Fruit fly (Drosophila melanogaster) whole organism, wandering third instar larva: ENCODE measurements around the gene Lectin-galC1.

Experiments used
- CG32264 ChIP-seq: fragments of 200-800 bp; sonication (Bioruptor generic); optimal IDR thresholded peaks from 2 replicates; lab custom pipeline; 2016; ENCODE audit warnings: missing biosample characterization, missing genetic modification characterization
- CG9705 ChIP-seq: fragments of 200-800 bp; sonication (Bioruptor generic); optimal IDR thresholded peaks from 2 replicates; lab custom pipeline; 2018; ENCODE audit warnings: missing biosample characterization, mild to moderate bottlenecking, missing genetic modification characterization
- CrebA ChIP-seq: fragments of 200-800 bp; sonication (Bioruptor generic); optimal IDR thresholded peaks from 2 replicates; lab custom pipeline; 2016; ENCODE audit warnings: missing biosample characterization, mild to moderate bottlenecking, missing genetic modification characterization, borderline replicate concordance
- Dfd ChIP-seq: fragments of >200 bp; optimal IDR thresholded peaks from 2 replicates; lab custom pipeline; 2017; ENCODE audit warnings: missing biosample characterization, missing genetic modification characterization
- Dif ChIP-seq: fragments of 200-275, 200-300 bp; sonication (Bioruptor generic); optimal IDR thresholded peaks from 2 replicates; lab custom pipeline; 2018; ENCODE audit warnings: missing biosample characterization, missing genetic modification characterization; ENCODE audit not compliant: partially characterized antibody
- GATAd ChIP-seq: sonication (Bioruptor generic); optimal IDR thresholded peaks from 2 replicates; lab custom pipeline; 2016; ENCODE audit warnings: missing biosample characterization, missing genetic modification characterization
- HLH106 ChIP-seq: fragments of 200-800 bp; optimal IDR thresholded peaks from 3 replicates; lab custom pipeline; 2019; ENCODE audit warnings: missing biosample characterization, mild to moderate bottlenecking, missing genetic modification characterization, moderate library complexity
- Hnf4 ChIP-seq: fragments of 200-800 bp; sonication (Bioruptor generic); optimal IDR thresholded peaks from 2 replicates; lab custom pipeline; 2016; ENCODE audit warnings: missing biosample characterization, mild to moderate bottlenecking, missing genetic modification characterization
- Hr78 ChIP-seq: fragments of >200 bp; optimal IDR thresholded peaks from 2 replicates; lab custom pipeline; 2017; ENCODE audit warnings: missing biosample characterization, missing genetic modification characterization
- Hr83 ChIP-seq: fragments of 200-300 bp; sonication (Bioruptor generic); optimal IDR thresholded peaks from 2 replicates; lab custom pipeline; 2016; ENCODE audit warnings: missing biosample characterization, mild to moderate bottlenecking, missing genetic modification characterization, moderate library complexity; ENCODE audit not compliant: poor library complexity, severe bottlenecking
- Jra ChIP-seq: sonication (Bioruptor generic); optimal IDR thresholded peaks from 2 replicates; lab custom pipeline; 2016; ENCODE audit warnings: missing biosample characterization, missing genetic modification characterization
- Mio ChIP-seq: sonication (Bioruptor generic); optimal IDR thresholded peaks from 2 replicates; lab custom pipeline; 2016; ENCODE audit warnings: missing biosample characterization, missing genetic modification characterization
- Myc ChIP-seq: fragments of >200 bp; optimal IDR thresholded peaks from 2 replicates; lab custom pipeline; 2017
- N ChIP-seq: fragments of >200 bp; optimal IDR thresholded peaks from 2 replicates; lab custom pipeline; 2018; ENCODE audit warnings: missing biosample characterization, missing external identifiers, missing genetic modification characterization
- Rel ChIP-seq, 2 experiments: fragments of 200-800 bp; sonication (Bioruptor generic) in 1 of 2; optimal IDR thresholded peaks; 2 replicates in 1 of 2; 3 replicates in 1 of 2; lab custom pipeline; 2016 to 2019; ENCODE audit warnings: mild to moderate bottlenecking in 2 of 2, missing biosample characterization in 2 of 2, missing genetic modification characterization in 2 of 2, moderate library complexity in 1 of 2
- Sp1 ChIP-seq: fragments of 200-800 bp; sonication (Bioruptor generic); optimal IDR thresholded peaks from 3 replicates; lab custom pipeline; 2019; ENCODE audit warnings: missing biosample characterization, mild to moderate bottlenecking, missing genetic modification characterization, moderate library complexity
- Vsx2 ChIP-seq: fragments of 200-300, 225-300 bp; sonication (Bioruptor generic); optimal IDR thresholded peaks from 2 replicates; lab custom pipeline; 2018; ENCODE audit warnings: missing biosample characterization, missing genetic modification characterization; ENCODE audit not compliant: partially characterized antibody
- br ChIP-seq: fragments of 200-800 bp; sonication (Bioruptor generic); optimal IDR thresholded peaks from 2 replicates; lab custom pipeline; 2016; ENCODE audit warnings: missing biosample characterization, missing genetic modification characterization
- brk ChIP-seq: fragments of 200-800 bp; sonication (Bioruptor generic); optimal IDR thresholded peaks from 2 replicates; lab custom pipeline; 2016; ENCODE audit warnings: missing biosample characterization, mild to moderate bottlenecking, missing genetic modification characterization
- dl ChIP-seq, 2 experiments: fragments of 175-275, 200-275 bp in 1 of 2; fragments of 200-275 bp in 1 of 2; sonication (Bioruptor generic); optimal IDR thresholded peaks; lab custom pipeline; 2018; ENCODE audit warnings: mild to moderate bottlenecking in 2 of 2, missing biosample characterization in 2 of 2, missing genetic modification characterization in 2 of 2, moderate library complexity in 2 of 2; ENCODE audit not compliant: partially characterized antibody in 2 of 2, insufficient read depth in 1 of 2
- dmrt93B ChIP-seq: fragments of 200-800 bp; sonication (Bioruptor generic); optimal IDR thresholded peaks from 2 replicates; lab custom pipeline; 2018; ENCODE audit warnings: missing biosample characterization, mild to moderate bottlenecking, missing genetic modification characterization
- dsf ChIP-seq: sonication (Bioruptor generic); optimal IDR thresholded peaks from 2 replicates; lab custom pipeline; 2016; ENCODE audit warnings: missing biosample characterization, missing genetic modification characterization, borderline replicate concordance
- ey ChIP-seq: fragments of 200-800 bp; sonication (Bioruptor generic); optimal IDR thresholded peaks from 2 replicates; lab custom pipeline; 2016; ENCODE audit warnings: missing biosample characterization, missing genetic modification characterization
- foxo ChIP-seq, 2 experiments: fragments of 200-800 bp; sonication (Bioruptor generic); optimal IDR thresholded peaks; 2 replicates in 1 of 2; 3 replicates in 1 of 2; lab custom pipeline; 2016 to 2017; ENCODE audit warnings: missing biosample characterization in 2 of 2, missing genetic modification characterization in 2 of 2
- fru ChIP-seq: fragments of 200-800 bp; sonication (Bioruptor generic); optimal IDR thresholded peaks from 3 replicates; lab custom pipeline; 2016; ENCODE audit warnings: missing biosample characterization, mild to moderate bottlenecking, missing genetic modification characterization
- h ChIP-seq: fragments of 200-800 bp; sonication (Bioruptor generic); optimal IDR thresholded peaks from 3 replicates; lab custom pipeline; 2016; ENCODE audit warnings: missing biosample characterization, mild to moderate bottlenecking, missing genetic modification characterization
- jim ChIP-seq: fragments of 175-275, 200-325 bp; sonication (Bioruptor generic); optimal IDR thresholded peaks from 2 replicates; lab custom pipeline; 2016; ENCODE audit warnings: missing biosample characterization, mild to moderate bottlenecking, missing genetic modification characterization
- lola ChIP-seq: fragments of >200 bp; optimal IDR thresholded peaks from 2 replicates; lab custom pipeline; 2017; ENCODE audit warnings: missing biosample characterization, missing genetic modification characterization
- pan ChIP-seq: fragments of >200 bp; optimal IDR thresholded peaks from 2 replicates; lab custom pipeline; 2017
- psq ChIP-seq: fragments of 200-800 bp; sonication (Bioruptor generic); optimal IDR thresholded peaks from 3 replicates; lab custom pipeline; 2017; ENCODE audit warnings: missing biosample characterization, mild to moderate bottlenecking, missing genetic modification characterization, moderate library complexity
- rgr ChIP-seq: fragments of 200-800 bp; sonication (Bioruptor generic); optimal IDR thresholded peaks from 3 replicates; lab custom pipeline; 2016; ENCODE audit warnings: missing biosample characterization, mild to moderate bottlenecking, missing genetic modification characterization
- sage ChIP-seq: fragments of 200-800 bp; sonication (Bioruptor generic); optimal IDR thresholded peaks from 2 replicates; lab custom pipeline; 2016; ENCODE audit warnings: missing biosample characterization, mild to moderate bottlenecking, missing genetic modification characterization
- sv ChIP-seq: fragments of 200-800 bp; sonication (Bioruptor generic); optimal IDR thresholded peaks from 3 replicates; lab custom pipeline; 2016; ENCODE audit warnings: missing biosample characterization, missing genetic modification characterization
- tai ChIP-seq: sonication (Bioruptor generic); optimal IDR thresholded peaks from 2 replicates; lab custom pipeline; 2016; ENCODE audit warnings: missing biosample characterization, missing genetic modification characterization
- usp ChIP-seq: fragments of >200 bp; optimal IDR thresholded peaks from 2 replicates; lab custom pipeline; 2017; ENCODE audit warnings: missing biosample characterization, missing genetic modification characterization
- woc ChIP-seq: sonication (Bioruptor generic); optimal IDR thresholded peaks from 2 replicates; lab custom pipeline; 2016; ENCODE audit warnings: missing biosample characterization, mild to moderate bottlenecking, missing genetic modification characterization

Gene Lectin-galC1

dm6 chr2L:19416602-19417497 is at the start of gene Lectin-galC1:
Gene Lectin-galC1, plus strand, starts transcription at chr2L:19417447.
- TF ChIP-seq brk = no peak
- TF ChIP-seq GATAd (GFP tag; lab: Kevin White, UChicago) = no peak
- TF ChIP-seq woc (GFP tag; lab: Kevin White, UChicago) = no peak
- TF ChIP-seq Vsx2 = peak; percentile 10
- no peak for TF ChIP-seq Jra
- peak; percentile 11 for TF ChIP-seq fru (GFP tag; lab: Kevin White, UChicago)
- TF ChIP-seq sv (GFP tag; lab: Kevin White, UChicago) = peak; percentile 84
- no peak for TF ChIP-seq pan
- no peak for TF ChIP-seq Mio (GFP tag; lab: Kevin White, UChicago)
- TF ChIP-seq CG9705 (GFP tag; lab: Kevin White, UChicago) = no peak
- peak; percentile 15 for TF ChIP-seq h (GFP tag; lab: Kevin White, UChicago)
- TF ChIP-seq Rel (GFP tag; optimal IDR thresholded peaks at IDR 0.05; lab: Kevin White, UChicago) = no peak
- no peak for TF ChIP-seq Rel (tag; optimal IDR thresholded peaks at IDR 0.05; lab: Kevin White, UChicago)
- TF ChIP-seq N (GFP tag; lab: Kevin White, UChicago) = peak; percentile 77
- no peak for TF ChIP-seq lola (GFP tag; lab: Kevin White, UChicago)
- TF ChIP-seq foxo (GFP tag; optimal IDR thresholded peaks at IDR 0.05; lab: Kevin White, UChicago) = peak in 1 of 2 experiments; percentile 25
- no peak for TF ChIP-seq Hr78 (GFP tag; lab: Kevin White, UChicago)
- TF ChIP-seq Sp1 (GFP tag; lab: Kevin White, UChicago) = no peak
- no peak for TF ChIP-seq psq
- TF ChIP-seq sage (GFP tag; lab: Kevin White, UChicago) = no peak
- TF ChIP-seq br (GFP tag; lab: Kevin White, UChicago) = no peak
- TF ChIP-seq tai (GFP tag; lab: Kevin White, UChicago) = no peak
- TF ChIP-seq ey = peak; percentile 5
- TF ChIP-seq Dif = no peak
- no peak for TF ChIP-seq CG32264 (GFP tag; lab: Kevin White, UChicago)
- TF ChIP-seq rgr (GFP tag; lab: Kevin White, UChicago) = no peak
- TF ChIP-seq Myc (lab: Kevin White, UChicago) = peak; percentile 75
- no peak for TF ChIP-seq HLH106 (tag; lab: Kevin White, UChicago)

DNA sequence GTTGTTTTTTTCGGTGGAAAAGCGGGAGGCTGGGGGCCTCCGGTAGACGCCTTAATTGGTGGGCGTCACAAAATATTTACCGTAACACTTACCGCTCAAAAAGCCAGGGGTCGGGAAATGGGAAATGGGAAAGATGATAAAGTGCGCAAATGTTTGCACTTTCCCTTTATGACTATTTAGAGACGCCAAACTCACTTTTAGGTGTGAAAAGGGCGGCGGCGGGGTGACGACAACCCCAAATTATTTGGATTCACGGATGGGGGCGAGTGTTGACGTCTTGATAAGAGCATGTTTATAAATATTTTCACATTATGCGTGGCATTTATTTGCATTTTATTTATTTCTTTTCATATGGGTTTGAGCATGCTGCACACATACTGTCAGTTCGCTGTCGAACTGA is 47.2 kb upstream of the Lectin-galC1 start, which contains the start of gene CG17349:
TSS of gene CG17349 (plus strand) at position 400 of the 400 bp plus-strand sequence.
- TF ChIP-seq br (GFP tag; lab: Kevin White, UChicago) = no peak
- TF ChIP-seq ey = no peak
- TF ChIP-seq dsf (GFP tag; lab: Kevin White, UChicago) = no peak
- TF ChIP-seq tai (GFP tag; lab: Kevin White, UChicago) = no peak
- TF ChIP-seq Hnf4 (GFP tag; lab: Kevin White, UChicago) = no peak
- TF ChIP-seq jim = no peak
- no peak for TF ChIP-seq CG9705 (GFP tag; lab: Kevin White, UChicago)
- TF ChIP-seq brk = no peak
- no peak for TF ChIP-seq Myc (lab: Kevin White, UChicago)
- no peak for TF ChIP-seq h (GFP tag; lab: Kevin White, UChicago)
- TF ChIP-seq sv (GFP tag; lab: Kevin White, UChicago) = no peak
- TF ChIP-seq rgr (GFP tag; lab: Kevin White, UChicago) = no peak
- TF ChIP-seq usp (GFP tag; lab: Kevin White, UChicago) = no peak
- TF ChIP-seq Dfd (GFP tag; lab: Kevin White, UChicago) = no peak
- TF ChIP-seq Dif = no peak
- no peak for TF ChIP-seq CrebA (GFP tag; lab: Kevin White, UChicago)
- no peak for TF ChIP-seq dl (GFP tag; optimal IDR thresholded peaks at IDR 0.05; lab: Kevin White, UChicago; ENCODE audit: insufficient read depth in 1 of 2, partially characterized antibody in 2 of 2)
- TF ChIP-seq psq = no peak
- no peak for TF ChIP-seq dmrt93B (GFP tag; lab: Kevin White, UChicago)

dm6 chr2L:19373809-19374208 is 43.4 kb upstream of the Lectin-galC1 start:
- TF ChIP-seq Hr83 (GFP tag; lab: Kevin White, UChicago) = no peak
- no peak for TF ChIP-seq brk
- no peak for TF ChIP-seq woc (GFP tag; lab: Kevin White, UChicago)
- peak in 1 of 2 experiments; percentile 10 for TF ChIP-seq foxo (GFP tag; optimal IDR thresholded peaks at IDR 0.05; lab: Kevin White, UChicago)
- no peak for TF ChIP-seq Mio (GFP tag; lab: Kevin White, UChicago)
- no peak for TF ChIP-seq lola (GFP tag; lab: Kevin White, UChicago)
- no peak for TF ChIP-seq tai (GFP tag; lab: Kevin White, UChicago)
- TF ChIP-seq dsf (GFP tag; lab: Kevin White, UChicago) = no peak
